Fruit fly (Drosophila melanogaster): ENCODE data around the gene Prp39.
A peak's percentile ranks its signal among the peaks of the same experiment; 100 is the strongest.

DNA sequence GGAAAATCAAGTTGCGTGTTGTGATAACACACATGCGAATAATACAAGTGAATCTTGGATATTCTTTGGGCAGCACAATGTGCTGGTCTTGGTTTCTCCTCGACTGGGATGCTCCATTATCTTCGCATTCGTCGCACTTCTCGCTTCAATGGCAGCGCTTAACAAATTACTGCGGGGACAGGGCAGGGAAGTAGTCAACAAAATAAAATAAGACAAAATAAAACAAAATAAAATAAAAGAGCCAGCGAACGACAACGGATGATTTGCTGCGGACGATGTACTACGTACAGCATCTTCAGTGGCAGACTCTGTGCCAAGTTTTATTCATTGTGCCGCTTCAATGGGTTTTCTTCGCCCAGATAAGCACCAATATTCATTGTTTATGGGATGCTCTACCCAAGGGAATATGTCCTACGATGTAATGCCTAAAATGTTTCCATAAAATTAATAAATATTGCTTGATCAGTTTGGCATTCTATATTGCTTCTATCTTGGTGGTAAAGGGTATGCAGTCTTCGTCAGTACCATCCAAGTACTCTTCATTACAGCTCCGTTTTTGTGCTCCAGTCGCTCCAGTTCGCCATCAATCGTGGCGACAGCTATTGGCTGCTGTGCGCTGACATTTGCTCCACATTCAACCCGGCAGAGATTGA is 35.1 kb downstream of the Prp39 start:
- TF ChIP-seq pan (optimal IDR thresholded peaks at IDR 0.05) (peak; percentile 48), usp (GFP tag; optimal IDR thresholded peaks at IDR 0.05) (no peak), psq (optimal IDR thresholded peaks at IDR 0.05) (no peak), Dll (optimal IDR thresholded peaks at IDR 0.05) (no peak)

Measured in whole organism.